Worm (Caenorhabditis elegans) whole organism, dauer: ENCODE measurements around the gene R08C7.12.

ENCODE experiments used
- unc-62 ChIP-seq: sonication (generic microtip); optimal IDR thresholded peaks from 2 replicates; lab custom pipeline; 2017; ENCODE audit warnings: missing biosample characterization, missing genetic modification reagents, missing genetic modification characterization

Gene R08C7.12

ce11 chrIV:4449439-4449838 is at the start of gene R08C7.12:
R08C7.12 (plus strand) TSS chrIV:4449739.
- no peak for TF ChIP-seq unc-62 (GFP tag; lab: Kevin White, UChicago)

DNA sequence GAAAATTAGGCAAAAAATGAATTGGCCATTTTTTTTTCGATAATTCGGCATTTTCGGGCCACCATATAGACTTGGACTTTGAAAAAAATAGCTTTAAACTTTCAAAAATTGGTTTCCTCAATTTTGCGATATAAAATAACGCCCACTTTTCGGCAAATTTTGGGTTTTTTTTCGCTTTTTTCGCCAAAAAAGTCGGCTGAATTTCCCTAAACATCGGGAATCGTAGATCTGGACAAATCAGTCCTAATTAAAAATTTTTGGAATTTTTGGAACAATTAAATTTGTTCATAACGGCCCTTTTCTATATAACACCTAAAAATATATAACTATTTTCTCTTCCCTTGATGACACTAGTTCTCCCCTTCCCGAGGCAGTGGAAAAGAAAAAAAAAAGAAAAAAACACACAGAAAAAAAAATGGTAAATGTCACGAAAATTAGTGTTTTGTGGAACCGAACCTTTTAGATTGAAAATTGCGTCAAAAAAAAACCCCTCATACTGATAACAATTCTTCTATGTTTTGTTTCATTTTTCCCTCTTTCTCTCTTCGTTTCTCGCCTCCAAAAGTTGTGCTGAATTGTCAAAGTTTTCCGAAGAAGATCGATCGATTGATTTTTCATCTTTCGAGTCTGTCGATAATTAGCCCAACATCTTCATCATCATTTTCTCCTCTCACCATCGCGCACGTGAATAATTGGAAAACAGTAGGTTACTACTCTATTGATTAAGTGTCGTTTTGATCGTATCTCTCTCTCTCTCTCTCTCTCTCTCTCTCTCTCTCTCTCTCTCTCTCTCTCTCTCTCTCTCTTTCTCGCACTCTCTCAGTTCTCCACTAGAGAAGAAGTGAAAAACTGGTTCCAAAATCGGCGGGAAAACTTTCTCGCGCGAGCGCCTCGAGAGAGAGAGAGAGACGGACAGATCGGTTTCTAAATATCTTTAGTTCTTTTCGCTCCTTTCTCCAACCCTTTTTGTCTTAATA is 48.9 kb upstream of the R08C7.12 start, which contains the start of gene Y24D9A.6:
Gene Y24D9A.6, minus strand, starts transcription at position 51 of the 977 bp plus-strand sequence.
- no peak for TF ChIP-seq unc-62 (GFP tag; lab: Kevin White, UChicago)

ce11 chrIV:4402413-4402812 is 47.1 kb upstream of the R08C7.12 start:
- no peak for TF ChIP-seq unc-62 (GFP tag; lab: Kevin White, UChicago)

DNA sequence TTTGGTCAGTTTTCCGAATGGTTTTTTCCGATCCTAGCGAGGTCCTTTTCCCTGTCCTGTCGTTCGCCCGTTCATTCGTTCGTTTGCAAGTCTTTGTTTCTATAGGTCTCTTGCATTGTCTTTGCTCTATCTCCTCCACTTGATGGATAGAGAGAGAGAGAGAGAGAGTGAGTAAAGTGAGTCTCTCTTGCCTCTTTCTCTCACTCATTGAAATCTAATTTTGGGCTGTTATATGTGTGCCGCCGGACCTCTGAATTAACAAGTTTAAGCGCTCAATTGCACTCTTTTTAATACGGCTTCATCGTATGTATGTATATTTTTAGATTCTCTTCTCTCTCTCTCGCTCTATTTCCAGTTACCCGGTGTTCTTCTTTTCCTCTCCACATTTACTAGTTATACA is 45.7 kb upstream of the R08C7.12 start:
- TF ChIP-seq unc-62 (GFP tag; lab: Kevin White, UChicago): no peak

ce11 chrIV:4405126-4405525 is 44.4 kb upstream of the R08C7.12 start, which contains the start of gene Y24D9A.7:
Y24D9A.7 (minus strand) TSS chrIV:4405171.
- no peak for TF ChIP-seq unc-62 (GFP tag; lab: Kevin White, UChicago)

- no peak for TF ChIP-seq unc-62 (GFP tag; lab: Kevin White, UChicago)
Observed at ce11 chrIV:4406054-4406539, 43.4 kb upstream of the R08C7.12 start.

DNA sequence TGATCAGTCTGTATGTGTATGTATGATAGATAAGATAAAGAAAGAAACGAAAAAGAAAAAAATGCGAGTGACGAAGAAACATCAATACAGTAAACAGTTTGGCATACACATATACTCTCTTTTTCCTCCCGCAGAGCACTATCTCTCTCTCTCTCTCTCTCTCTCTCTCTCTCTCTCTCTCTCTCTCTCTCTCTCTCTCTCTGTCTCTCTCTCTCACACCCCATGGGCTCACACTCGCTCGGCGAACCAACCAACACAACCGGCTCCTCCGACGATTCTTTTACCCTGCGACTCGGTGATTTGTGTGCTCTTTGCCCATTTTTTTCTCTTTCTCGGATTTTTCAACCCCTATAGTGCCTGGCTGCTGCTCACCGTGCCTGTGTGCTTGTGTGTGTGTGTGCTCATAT is 42.5 kb upstream of the R08C7.12 start:
- TF ChIP-seq unc-62 (GFP tag; lab: Kevin White, UChicago): no peak

- TF ChIP-seq unc-62 (GFP tag; lab: Kevin White, UChicago): no peak
Observed at ce11 chrIV:4408714-4409113, 40.8 kb upstream of the R08C7.12 start.

ce11 chrIV:4410526-4410925 is 39.0 kb upstream of the R08C7.12 start:
- no peak for TF ChIP-seq unc-62 (GFP tag; lab: Kevin White, UChicago)

ce11 chrIV:4411311-4411947 is 38.1 kb upstream of the R08C7.12 start:
- no peak for TF ChIP-seq unc-62 (GFP tag; lab: Kevin White, UChicago)

ce11 chrIV:4411948-4412335 is 37.6 kb upstream of the R08C7.12 start:
- no peak for TF ChIP-seq unc-62 (GFP tag; lab: Kevin White, UChicago)

ce11 chrIV:4413114-4413513 is 36.4 kb upstream of the R08C7.12 start:
- no peak for TF ChIP-seq unc-62 (GFP tag; lab: Kevin White, UChicago)

- TF ChIP-seq unc-62 (GFP tag; lab: Kevin White, UChicago): no peak
Observed at ce11 chrIV:4422029-4422428, 27.5 kb upstream of the R08C7.12 start, which contains the start of gene clec-175. clec-175 (plus strand) TSS chrIV:4422329.

ce11 chrIV:4423026-4423425 is 26.5 kb upstream of the R08C7.12 start:
- TF ChIP-seq unc-62 (GFP tag; lab: Kevin White, UChicago): no peak

DNA sequence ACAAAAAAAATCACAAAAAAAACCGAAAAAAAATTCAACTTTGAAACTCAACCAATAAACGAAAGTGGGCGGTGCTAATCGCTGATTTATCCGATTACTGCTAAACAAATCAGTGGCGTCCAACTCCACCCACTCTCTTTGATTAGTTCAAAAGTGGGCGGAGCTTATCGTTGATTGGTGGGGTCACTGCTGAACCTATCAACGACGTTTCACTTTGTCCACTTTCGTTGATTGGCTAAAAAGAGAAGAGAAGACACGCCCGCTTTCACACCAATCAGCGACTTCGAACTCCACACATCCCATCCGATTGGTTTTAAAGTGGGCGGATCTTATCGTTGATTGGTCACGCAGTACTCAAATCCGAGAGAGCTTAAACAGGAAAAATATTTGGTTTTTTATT is 25.7 kb upstream of the R08C7.12 start:
- no peak for TF ChIP-seq unc-62 (GFP tag; lab: Kevin White, UChicago)

ce11 chrIV:4429901-4430300 is 19.6 kb upstream of the R08C7.12 start, which contains the start of the genes str-185 and R08C7.5:
str-185 (minus strand) TSS chrIV:4430001.
R08C7.5 (plus strand) TSS chrIV:4430229.
- no peak for TF ChIP-seq unc-62 (GFP tag; lab: Kevin White, UChicago)
